Worm (Caenorhabditis elegans) whole organism, midembryonic: Measurements from ENCODE around the gene Y17G7B.8.

Experiments
- flt-1 ChIP-seq: fragments of 200-800 bp; sonication (Bioruptor generic); IDR thresholded peaks from 2 replicates; pipeline ENCODE4 v1.3.6; 2022; ENCODE audit warnings: missing genetic modification characterization, missing compliant biosample characterization
- tab-1 ChIP-seq: fragments of 200-800 bp; sonication (Bioruptor generic); IDR thresholded peaks from 2 replicates; pipeline ENCODE4 v1.3.6; 2022; ENCODE audit warnings: missing genetic modification characterization, missing compliant biosample characterization

- TF ChIP-seq flt-1 (GFP tag; lab: Robert Waterston, UW) (no peak), tab-1 (GFP tag; lab: Robert Waterston, UW) (no peak)
These were observed 49.7 kb upstream of the Y17G7B.8 start for ce11 chrII:12077281-12077680.
